Fruit fly (Drosophila melanogaster) whole organism, embryonic: ENCODE measurements around the gene CG14803.

Experiments used
- Atf6 ChIP-seq: fragments of 200-800 bp; sonication (Bioruptor generic); IDR thresholded peaks from 2 replicates; pipeline ENCODE4 v1.3.6; 2022; ENCODE audit warnings: missing biosample characterization, missing genetic modification characterization
- BEAF-32 ChIP-seq: fragments of 200-800 bp; sonication (Bioruptor generic); optimal IDR thresholded peaks from 3 replicates; lab custom pipeline; 2017; ENCODE audit warnings: missing biosample characterization, missing genetic modification characterization, mild to moderate bottlenecking, moderate library complexity, missing genetic modification reagents
- CG11696 ChIP-seq: fragments of 200-800 bp; sonication (Bioruptor generic); IDR thresholded peaks from 2 replicates; pipeline ENCODE4 v1.3.6; 2022; ENCODE audit warnings: missing biosample characterization, missing genetic modification characterization
- CG13123 ChIP-seq: fragments of 200-800 bp; sonication (Bioruptor generic); optimal IDR thresholded peaks from 2 replicates; lab custom pipeline; 2016; ENCODE audit warnings: missing biosample characterization, missing genetic modification characterization
- CG13287 ChIP-seq: fragments of 200-800 bp; sonication (Bioruptor generic); IDR thresholded peaks from 2 replicates; pipeline ENCODE4 v1.3.6; 2022; ENCODE audit warnings: missing biosample characterization, missing genetic modification characterization; ENCODE audit not compliant: partially characterized antibody
- CG14710 ChIP-seq: fragments of 200-800 bp; sonication (Bioruptor generic); optimal IDR thresholded peaks from 3 replicates; lab custom pipeline; 2019; ENCODE audit warnings: missing biosample characterization, mild to moderate bottlenecking, missing genetic modification characterization, moderate library complexity
- CG14965 ChIP-seq: fragments of 200-800 bp; sonication (Bioruptor generic); optimal IDR thresholded peaks from 2 replicates; lab custom pipeline; 2016; ENCODE audit warnings: missing biosample characterization, missing genetic modification characterization, borderline replicate concordance
- CG15073 ChIP-seq: fragments of 200-800 bp; sonication (Bioruptor generic); optimal IDR thresholded peaks from 2 replicates; lab custom pipeline; 2016; ENCODE audit warnings: missing biosample characterization, missing genetic modification characterization
- CG15269 ChIP-seq: fragments of 200-800 bp; sonication (Bioruptor generic); optimal IDR thresholded peaks from 2 replicates; lab custom pipeline; 2018; ENCODE audit warnings: missing biosample characterization, mild to moderate bottlenecking, missing genetic modification characterization, moderate library complexity
- CG15514 ChIP-seq: fragments of 200-800 bp; sonication (Bioruptor generic); optimal IDR thresholded peaks from 3 replicates; lab custom pipeline; 2017; ENCODE audit warnings: missing biosample characterization, missing genetic modification characterization, mild to moderate bottlenecking, moderate library complexity, missing genetic modification reagents
- CG1602 ChIP-seq: fragments of 200-800 bp; sonication (Bioruptor generic); optimal IDR thresholded peaks from 3 replicates; lab custom pipeline; 2016; ENCODE audit warnings: missing biosample characterization, missing genetic modification characterization
- CG16863 ChIP-seq: fragments of 200-800 bp; sonication (Bioruptor generic); optimal IDR thresholded peaks from 3 replicates; lab custom pipeline; 2016; ENCODE audit warnings: missing biosample characterization, missing genetic modification characterization
- CG17328 ChIP-seq: fragments of 200-800 bp; sonication (Bioruptor generic); IDR thresholded peaks from 2 replicates; pipeline ENCODE4 v1.3.6; 2022; ENCODE audit warnings: missing biosample characterization, missing genetic modification characterization
- CG2116 ChIP-seq: fragments of 200-800 bp; sonication (Bioruptor generic); optimal IDR thresholded peaks from 3 replicates; lab custom pipeline; 2018; ENCODE audit warnings: missing biosample characterization, mild to moderate bottlenecking, missing genetic modification characterization
- CG2199 ChIP-seq: fragments of 200-800 bp; sonication (Bioruptor generic); IDR thresholded peaks from 3 replicates; pipeline ENCODE4 v1.3.6; 2022; ENCODE audit warnings: missing biosample characterization, missing genetic modification characterization
- CG4854 ChIP-seq: fragments of 200-800 bp; sonication (Bioruptor generic); optimal IDR thresholded peaks from 2 replicates; lab custom pipeline; 2016; ENCODE audit warnings: missing biosample characterization, missing genetic modification characterization, inconsistent platforms
- CG5245 ChIP-seq: fragments of 200-800 bp; sonication (Bioruptor generic); optimal IDR thresholded peaks from 3 replicates; lab custom pipeline; 2016; ENCODE audit warnings: missing biosample characterization, missing genetic modification characterization
- CG6175 ChIP-seq: fragments of 200-800 bp; sonication (Bioruptor generic); IDR thresholded peaks from 3 replicates; pipeline ENCODE4 v1.3.6; 2022; ENCODE audit warnings: missing biosample characterization, missing genetic modification characterization
- CG6791 ChIP-seq: fragments of 200-800 bp; sonication (Bioruptor generic); IDR thresholded peaks from 3 replicates; pipeline ENCODE4 v1.3.6; 2022; ENCODE audit warnings: missing biosample characterization, missing genetic modification characterization; ENCODE audit not compliant: partially characterized antibody
- CG7987 ChIP-seq: fragments of 200-800 bp; sonication (Bioruptor generic); optimal IDR thresholded peaks from 2 replicates; lab custom pipeline; 2018; ENCODE audit warnings: missing biosample characterization, mild to moderate bottlenecking, missing genetic modification characterization, moderate library complexity
- CoRest ChIP-seq: fragments of 200-800 bp; sonication (Bioruptor generic); optimal IDR thresholded peaks from 3 replicates; lab custom pipeline; 2018; ENCODE audit warnings: missing biosample characterization, mild to moderate bottlenecking, missing genetic modification characterization, moderate library complexity
- Dek ChIP-seq: fragments of 200-800 bp; sonication (Bioruptor generic); optimal IDR thresholded peaks from 3 replicates; lab custom pipeline; 2019; ENCODE audit warnings: missing biosample characterization, mild to moderate bottlenecking, missing genetic modification characterization, moderate library complexity
- Fer1 ChIP-seq: fragments of 200-800 bp; sonication (Bioruptor generic); optimal IDR thresholded peaks from 2 replicates; lab custom pipeline; 2017; ENCODE audit warnings: missing biosample characterization, mild to moderate bottlenecking, missing genetic modification characterization
- Gug ChIP-seq: fragments of 200-800 bp; sonication (Bioruptor generic); IDR thresholded peaks from 4 replicates; pipeline ENCODE4 v1.3.6; 2022; ENCODE audit warnings: missing biosample characterization, missing genetic modification characterization
- HLHmδ ChIP-seq: fragments of 200-800 bp; sonication (Bioruptor generic); optimal IDR thresholded peaks from 2 replicates; lab custom pipeline; 2018; ENCODE audit warnings: missing biosample characterization, mild to moderate bottlenecking, missing genetic modification characterization, moderate library complexity
- NC2β ChIP-seq: fragments of 200-800 bp; sonication (Bioruptor generic); optimal IDR thresholded peaks from 2 replicates; lab custom pipeline; 2016; ENCODE audit warnings: missing biosample characterization, missing genetic modification characterization
- Oaz ChIP-seq: fragments of 200-800 bp; sonication (Bioruptor generic); IDR thresholded peaks from 2 replicates; pipeline ENCODE4 v1.3.6; 2022; ENCODE audit warnings: missing biosample characterization, missing genetic modification characterization
- Oli ChIP-seq: fragments of 200-800 bp; sonication (Bioruptor generic); optimal IDR thresholded peaks from 2 replicates; lab custom pipeline; 2018; ENCODE audit warnings: missing biosample characterization, mild to moderate bottlenecking, missing genetic modification characterization, moderate library complexity
- Ptx1 ChIP-seq: fragments of 200-800 bp; sonication (Bioruptor generic); IDR thresholded peaks from 2 replicates; pipeline ENCODE4 v1.3.6; 2022; ENCODE audit warnings: missing biosample characterization, missing genetic modification characterization
- Scr ChIP-seq: fragments of 200-800 bp; sonication (Bioruptor generic); IDR thresholded peaks from 2 replicates; pipeline ENCODE4 v1.3.6; 2022; ENCODE audit warnings: missing biosample characterization, missing genetic modification characterization; ENCODE audit not compliant: partially characterized antibody
- Sox102F ChIP-seq: fragments of 200-800 bp; sonication (Bioruptor generic); optimal IDR thresholded peaks from 2 replicates; lab custom pipeline; 2018; ENCODE audit warnings: missing biosample characterization, mild to moderate bottlenecking, missing genetic modification characterization, moderate library complexity
- Ssrp ChIP-seq: fragments of 200-800 bp; sonication (Bioruptor generic); optimal IDR thresholded peaks from 2 replicates; lab custom pipeline; 2018; ENCODE audit warnings: missing biosample characterization, mild to moderate bottlenecking, missing genetic modification characterization, moderate library complexity
- Usf ChIP-seq: fragments of 200-800 bp; sonication (Bioruptor generic); optimal IDR thresholded peaks from 2 replicates; lab custom pipeline; 2017; ENCODE audit warnings: missing genotype, missing biosample characterization, missing genetic modification characterization
- amos ChIP-seq: fragments of 200-800 bp; sonication (Bioruptor generic); IDR thresholded peaks from 2 replicates; pipeline ENCODE4 v1.3.6; 2022; ENCODE audit warnings: missing biosample characterization, missing genetic modification characterization; ENCODE audit not compliant: partially characterized antibody
- bowl ChIP-seq: fragments of 200-800 bp; sonication (Bioruptor generic); IDR thresholded peaks from 2 replicates; pipeline ENCODE4 v1.3.6; 2022; ENCODE audit warnings: missing biosample characterization, missing genetic modification characterization
- cad ChIP-seq: fragments of >200 bp; optimal IDR thresholded peaks from 2 replicates; lab custom pipeline; 2017; ENCODE audit warnings: missing biosample characterization, missing genetic modification characterization
- chif ChIP-seq, 2 experiments: fragments of 200-800 bp; sonication (Bioruptor generic); optimal IDR thresholded peaks; 3 replicates each; lab custom pipeline; 2016; ENCODE audit warnings: missing biosample characterization in 2 of 2, missing genetic modification characterization in 2 of 2
- corto ChIP-seq: fragments of 200-800 bp; sonication (Bioruptor generic); optimal IDR thresholded peaks from 2 replicates; lab custom pipeline; 2016; ENCODE audit warnings: missing biosample characterization, mild to moderate bottlenecking, missing genetic modification characterization, moderate library complexity
- crol ChIP-seq: fragments of 200-800 bp; sonication (Bioruptor generic); IDR thresholded peaks from 2 replicates; pipeline ENCODE4 v1.3.6; 2022; ENCODE audit warnings: missing biosample characterization, missing genetic modification characterization
- fd102C ChIP-seq: fragments of 200-800 bp; sonication (Bioruptor generic); optimal IDR thresholded peaks from 2 replicates; lab custom pipeline; 2018; ENCODE audit warnings: missing biosample characterization, mild to moderate bottlenecking, missing genetic modification characterization, moderate library complexity
- gro ChIP-seq: fragments of 200-800 bp; sonication (Bioruptor generic); optimal IDR thresholded peaks from 2 replicates; lab custom pipeline; 2016; ENCODE audit warnings: missing biosample characterization, missing genetic modification characterization
- ind ChIP-seq: fragments of 200-800 bp; sonication (Bioruptor generic); optimal IDR thresholded peaks from 3 replicates; lab custom pipeline; 2016; ENCODE audit warnings: missing biosample characterization, missing genetic modification characterization
- kay ChIP-seq: fragments of 200-800 bp; sonication (Bioruptor generic); optimal IDR thresholded peaks from 2 replicates; lab custom pipeline; 2016; ENCODE audit warnings: missing biosample characterization, missing genetic modification characterization
- luna ChIP-seq: fragments of 200-800 bp; sonication (Bioruptor generic); optimal IDR thresholded peaks from 2 replicates; lab custom pipeline; 2016; ENCODE audit warnings: missing biosample characterization, missing genetic modification characterization
- sob ChIP-seq: fragments of 200-800 bp; sonication (Bioruptor generic); IDR thresholded peaks from 2 replicates; pipeline ENCODE4 v1.3.6; 2022; ENCODE audit warnings: missing biosample characterization, missing genetic modification characterization
- stc ChIP-seq: fragments of 200-800 bp; sonication (Bioruptor generic); IDR thresholded peaks from 2 replicates; pipeline ENCODE4 v1.3.6; 2022; ENCODE audit warnings: missing biosample characterization, missing genetic modification characterization
- tgo ChIP-seq: fragments of 200-800 bp; sonication (Bioruptor generic); IDR thresholded peaks from 3 replicates; pipeline ENCODE4 v1.3.6; 2022; ENCODE audit warnings: missing biosample characterization, missing genetic modification characterization
- twi ChIP-seq: fragments of 200-800 bp; optimal IDR thresholded peaks from 2 replicates; lab custom pipeline; 2019; ENCODE audit warnings: missing biosample characterization, mild to moderate bottlenecking, missing genetic modification characterization, moderate library complexity
- wdn ChIP-seq: fragments of 200-800 bp; sonication (Bioruptor generic); IDR thresholded peaks from 2 replicates; pipeline ENCODE4 v1.3.6; 2022; ENCODE audit warnings: missing biosample characterization, missing genetic modification characterization
- zf30C ChIP-seq: fragments of 200-800 bp; sonication (Bioruptor generic); optimal IDR thresholded peaks from 3 replicates; lab custom pipeline; 2018; ENCODE audit warnings: missing biosample characterization, mild to moderate bottlenecking, missing genetic modification characterization
- zfh1 ChIP-seq: fragments of 200-800 bp; sonication (Bioruptor generic); IDR thresholded peaks from 3 replicates; pipeline ENCODE4 v1.3.6; 2022; ENCODE audit warnings: missing biosample characterization, missing genetic modification characterization

Gene CG14803

dm6 chrX:1889926-1890325 is 21.3 kb downstream of the CG14803 start, which contains the start of the genes trr and mRpL16 (continued):
- TF ChIP-seq CG15073 (GFP tag; lab: Kevin White, UChicago) (no peak), luna (GFP tag; lab: Kevin White, UChicago) (no peak), cad (no peak), CG13123 (GFP tag; lab: Kevin White, UChicago) (no peak), Scr (GFP tag; lab: Robert Waterston, UW) (peak; percentile 83), Fer1 (GFP tag; lab: Kevin White, UChicago) (peak; percentile 53), chif (GFP tag; optimal IDR thresholded peaks at IDR 0.05; lab: Kevin White, UChicago) (peak in 1 of 2 experiments; percentile 28), CG2116 (GFP tag; lab: Kevin White, UChicago) (peak; percentile 93), CG11696 (GFP tag; lab: Robert Waterston, UW) (no peak), kay (GFP tag; lab: Kevin White, UChicago) (no peak), gro (GFP tag; lab: Kevin White, UChicago) (no peak), NC2β (GFP tag; lab: Kevin White, UChicago) (no peak), CG5245 (GFP tag; lab: Kevin White, UChicago) (no peak), CG1602 (GFP tag; lab: Kevin White, UChicago) (no peak), tgo (GFP tag; lab: Robert Waterston, UW) (0 out of 3 replicates have a peak, but pooled peaks have one; percentile 17), crol (GFP tag; lab: Robert Waterston, UW) (no peak), CG15514 (peak; percentile 64), HLHmδ (GFP tag; lab: Kevin White, UChicago) (no peak), CG4854 (GFP tag; lab: Kevin White, UChicago) (no peak), CG7987 (GFP tag; lab: Kevin White, UChicago) (no peak), zfh1 (peak; percentile 43; the same call in 1 of the 3 replicates), CoRest (tag; lab: Kevin White, UChicago) (peak; percentile 42), amos (GFP tag; lab: Robert Waterston, UW) (peak; percentile 70), CG6791 (GFP tag; lab: Robert Waterston, UW) (peak; percentile 60), Sox102F (no peak), BEAF-32 (peak; percentile 86), ind (no peak), CG14965 (GFP tag; lab: Kevin White, UChicago) (no peak), CG16863 (no peak), CG6175 (GFP tag; lab: Robert Waterston, UW) (peak; percentile 92), Usf (no peak), twi (tag; lab: Kevin White, UChicago) (peak; percentile 39), corto (GFP tag; lab: Kevin White, UChicago) (no peak), Oaz (GFP tag; lab: Robert Waterston, UW) (no peak), bowl (GFP tag; lab: Robert Waterston, UW) (no peak), CG15269 (tag; lab: Kevin White, UChicago) (no peak), Atf6 (GFP tag; lab: Robert Waterston, UW) (no peak), Ssrp (tag; lab: Kevin White, UChicago) (no peak), Dek (peak; percentile 25), CG17328 (GFP tag; lab: Robert Waterston, UW) (no peak), stc (GFP tag; lab: Robert Waterston, UW) (no peak), zf30C (GFP tag; lab: Kevin White, UChicago) (no peak), CG14710 (tag; lab: Kevin White, UChicago) (peak; percentile 77), wdn (GFP tag; lab: Robert Waterston, UW) (0 out of 2 replicates have a peak, but pooled peaks have one; percentile 48), Ptx1 (peak; percentile 39; the same call in 1 of the 2 replicates), CG2199 (GFP tag; lab: Robert Waterston, UW) (no peak), Oli (tag; lab: Kevin White, UChicago) (no peak), sob (GFP tag; lab: Robert Waterston, UW) (peak; percentile 40; the same call in 1 of the 2 replicates), fd102C (GFP tag; lab: Kevin White, UChicago) (no peak), CG13287 (peak; percentile 82), Gug (peak; percentile 30; the same call in 1 of the 4 replicates)
